Fruit fly (Drosophila melanogaster) whole organism, adult: ENCODE results near the gene Mic26-27.

ENCODE experiments used
- CG14711 ChIP-seq: fragments of 200-800 bp; sonication (Bioruptor generic); optimal IDR thresholded peaks from 2 replicates; lab custom pipeline; 2018; ENCODE audit warnings: missing biosample characterization, mild to moderate bottlenecking, missing genetic modification characterization, moderate library complexity
- CG33017 ChIP-seq: fragments of 200-800 bp; sonication (Bioruptor generic); optimal IDR thresholded peaks from 2 replicates; lab custom pipeline; 2018; ENCODE audit warnings: missing biosample characterization, mild to moderate bottlenecking, missing genetic modification characterization, moderate library complexity
- CG5204 ChIP-seq: fragments of 200-800 bp; sonication (Bioruptor generic); optimal IDR thresholded peaks from 2 replicates; lab custom pipeline; 2016; ENCODE audit warnings: missing biosample characterization, missing genetic modification characterization
- CG7045 ChIP-seq: fragments of 200-800 bp; sonication (Bioruptor generic); optimal IDR thresholded peaks from 2 replicates; lab custom pipeline; 2017; ENCODE audit warnings: missing biosample characterization, mild to moderate bottlenecking, missing genetic modification characterization
- CG7101 ChIP-seq: fragments of 200-800 bp; sonication (Bioruptor generic); optimal IDR thresholded peaks from 2 replicates; lab custom pipeline; 2018; ENCODE audit warnings: missing biosample characterization, mild to moderate bottlenecking, missing genetic modification characterization, moderate library complexity
- ovo ChIP-seq: fragments of 200-800 bp; sonication (Bioruptor generic); optimal IDR thresholded peaks from 2 replicates; lab custom pipeline; 2016; ENCODE audit warnings: missing biosample characterization, missing genetic modification characterization

DNA sequence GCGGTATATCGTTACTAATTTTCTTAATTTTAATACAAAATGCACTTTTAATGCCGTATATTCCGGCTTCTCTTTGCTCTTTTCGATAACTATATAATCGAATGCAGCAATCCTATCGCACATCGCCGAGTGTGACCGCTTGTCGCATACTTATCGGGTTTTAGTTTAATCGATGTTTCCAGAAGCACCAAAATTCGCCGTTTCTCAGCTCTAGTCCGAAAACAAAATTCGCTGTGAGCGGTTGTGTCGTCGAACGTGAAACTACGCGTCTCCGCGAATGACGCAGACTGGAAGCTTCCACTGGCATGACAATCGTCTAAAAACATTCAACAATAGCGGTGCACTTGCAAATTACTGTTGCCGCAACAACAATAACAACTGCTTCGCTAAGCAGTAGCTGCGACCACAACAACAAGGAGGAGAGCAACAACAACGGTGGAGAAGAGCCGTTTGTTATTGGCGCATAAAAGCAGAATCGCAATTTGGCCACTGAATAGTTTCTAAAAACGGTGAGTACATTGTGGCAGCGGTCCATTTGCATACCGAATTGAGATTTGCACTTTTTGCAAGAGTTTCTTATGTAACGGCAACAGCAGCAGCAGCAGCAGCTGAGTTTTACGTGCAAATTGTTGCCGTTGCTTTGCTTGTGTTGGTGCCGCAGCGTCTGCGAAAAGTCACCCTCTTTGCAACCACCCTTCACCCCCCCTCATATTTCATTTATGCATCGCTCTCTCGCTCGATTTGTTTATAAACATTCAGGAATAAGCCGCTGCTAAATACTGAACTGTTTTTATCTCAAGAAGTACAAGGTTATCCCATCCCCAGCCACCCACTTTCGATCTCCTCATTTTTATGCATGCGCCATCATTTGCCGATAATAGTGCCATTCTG lies 40.4 kb upstream of the Mic26-27 start, which contains the start of gene sra:
- TF ChIP-seq CG7045 (GFP tag; lab: Kevin White, UChicago) (no peak), CG14711 (tag; lab: Kevin White, UChicago) (peak; percentile 39), CG5204 (GFP tag; lab: Kevin White, UChicago) (no peak), ovo (GFP tag; lab: Kevin White, UChicago) (peak; percentile 27), CG7101 (tag; lab: Kevin White, UChicago) (peak; percentile 31), CG33017 (peak; percentile 36)
